Worm (Caenorhabditis elegans) whole organism, young adult: ENCODE results near the gene sra-8.

Experiments
- F23B12.7 ChIP-seq: sonication (generic microtip); optimal IDR thresholded peaks from 2 replicates; lab custom pipeline; 2017; ENCODE audit warnings: missing genetic modification characterization, mild to moderate bottlenecking, missing compliant biosample characterization, antibody characterized with exemption, moderate library complexity; ENCODE audit not compliant: insufficient read depth
- efl-1 ChIP-seq: fragments of 150-350 bp; optimal IDR thresholded peaks from 2 replicates; lab custom pipeline; 2014; ENCODE audit warnings: missing biosample characterization, missing genetic modification reagents, missing genetic modification characterization
- hsf-1 ChIP-seq: fragments of 200-800 bp; sonication (Bioruptor generic); IDR thresholded peaks from 2 replicates; pipeline ENCODE4 v1.3.6; 2022; ENCODE audit warnings: missing genetic modification reagents, missing genetic modification characterization, missing compliant biosample characterization
- lin-26 ChIP-seq: fragments of 200-800 bp; sonication (Bioruptor generic); IDR thresholded peaks from 2 replicates; pipeline ENCODE4 v1.3.6; 2022; ENCODE audit warnings: missing genetic modification reagents, missing genetic modification characterization, missing compliant biosample characterization
- snpc-4 ChIP-seq, 5 experiments: fragments of 150-350 bp in 1 of 5; sonication (generic microtip) in 4 of 5; optimal IDR thresholded peaks; 2 replicates each; lab custom pipeline; 2014 to 2018; ENCODE audit warnings: missing genetic modification characterization in 5 of 5, missing biosample characterization in 3 of 5, antibody characterized with exemption in 2 of 5, mild to moderate bottlenecking in 2 of 5, missing compliant biosample characterization in 2 of 5, missing genotype in 2 of 5, moderate library complexity in 2 of 5, missing genetic modification reagents in 1 of 5
- tlf-1 ChIP-seq: fragments of 200-800 bp; sonication (Bioruptor generic); optimal IDR thresholded peaks from 2 replicates; lab custom pipeline; 2018; ENCODE audit warnings: mild to moderate bottlenecking, missing genetic modification characterization, missing compliant biosample characterization

- TF ChIP-seq lin-26 (GFP tag; lab: Robert Waterston, UW) (no peak), efl-1 (no peak), snpc-4 (GFP tag; optimal IDR thresholded peaks at IDR 0.05; lab: Kevin White, UChicago) (no peak), snpc-4 (tag; optimal IDR thresholded peaks at IDR 0.05; lab: Kevin White, UChicago) (no peak), F23B12.7 (tag; lab: Kevin White, UChicago) (no peak), hsf-1 (GFP tag; lab: Robert Waterston, UW) (0 out of 2 replicates have a peak, but pooled peaks have one; percentile 18), tlf-1 (GFP tag; lab: Kevin White, UChicago) (peak; percentile 71)
Observed at ce11 chrII:9501955-9502354, 35.6 kb upstream of the sra-8 start.
